Worm (Caenorhabditis elegans) whole organism, L4 larva: ENCODE data around the gene T06C10.3.

ENCODE experiments used
- F44E2.7 ChIP-seq: fragments of 200-800 bp; sonication (Bioruptor generic); IDR thresholded peaks from 2 replicates; pipeline ENCODE4 v2.1.2; 2022; ENCODE audit warnings: missing genetic modification characterization, missing compliant biosample characterization
- F49E8.2 ChIP-seq: sonication (generic microtip); optimal IDR thresholded peaks from 2 replicates; lab custom pipeline; 2016; ENCODE audit warnings: missing compliant biosample characterization, mild to moderate bottlenecking, missing genetic modification characterization, borderline replicate concordance
- R02D3.7 ChIP-seq: fragments of 150-350 bp; sonication (generic microtip); optimal IDR thresholded peaks from 3 replicates; lab custom pipeline; 2014; ENCODE audit warnings: missing biosample characterization, missing genetic modification characterization
- Y105C5A.15 ChIP-seq: fragments of 200-800 bp; sonication (Bioruptor generic); IDR thresholded peaks from 2 replicates; pipeline ENCODE4 v1.3.6; 2022; ENCODE audit warnings: missing genetic modification characterization, missing compliant biosample characterization
- Y75B8A.6 ChIP-seq: fragments of 200-800 bp; sonication (Bioruptor generic); IDR thresholded peaks from 2 replicates; pipeline ENCODE4 v1.3.6; 2022; ENCODE audit warnings: missing genetic modification reagents, missing genetic modification characterization, missing compliant biosample characterization
- aha-1 ChIP-seq: fragments of 150-350 bp; peaks from one replicate; lab custom pipeline; 2014; ENCODE audit warnings: missing biosample characterization, missing genetic modification characterization
- aly-2 ChIP-seq: sonication (generic microtip); optimal IDR thresholded peaks from 2 replicates; lab custom pipeline; 2018; ENCODE audit warnings: missing biosample characterization, missing genetic modification characterization
- ama-1 ChIP-seq: fragments of 150-350 bp; optimal IDR thresholded peaks from 2 replicates; lab custom pipeline; 2014; ENCODE audit warnings: inconsistent platforms, mixed read lengths
- arid-1 ChIP-seq: fragments of 200-800 bp; sonication (Bioruptor generic); conservative IDR thresholded peaks from 2 replicates; pipeline ENCODE4 v1.3.6; 2022; ENCODE audit warnings: missing genetic modification reagents, missing genetic modification characterization, missing compliant biosample characterization
- ceh-20 ChIP-seq: fragments of 200-800 bp; sonication (Bioruptor generic); IDR thresholded peaks from 2 replicates; pipeline ENCODE4 v1.3.6; 2022; ENCODE audit warnings: missing genetic modification reagents, missing genetic modification characterization, missing compliant biosample characterization
- ceh-44 ChIP-seq: fragments of 200-800 bp; sonication (Bioruptor generic); IDR thresholded peaks from 2 replicates; pipeline ENCODE4 v1.3.6; 2022; ENCODE audit warnings: missing genetic modification reagents, missing genetic modification characterization, missing compliant biosample characterization
- ceh-82 ChIP-seq: sonication (generic microtip); optimal IDR thresholded peaks from 2 replicates; lab custom pipeline; 2017; ENCODE audit warnings: missing biosample characterization, missing genetic modification characterization
- daf-16 ChIP-seq, 3 experiments: sonication (generic microtip); optimal IDR thresholded peaks; 2 replicates each; lab custom pipeline; 2016 to 2017; ENCODE audit warnings: missing genetic modification characterization in 3 of 3, missing genetic modification reagents in 3 of 3, mild to moderate bottlenecking in 2 of 3, missing compliant biosample characterization in 2 of 3, missing biosample characterization in 1 of 3, moderate library complexity in 1 of 3
- daf-8 ChIP-seq: fragments of 200-800 bp; sonication (Bioruptor generic); IDR thresholded peaks from 2 replicates; pipeline ENCODE4 v1.3.6; 2022; ENCODE audit warnings: missing genetic modification characterization, missing compliant biosample characterization
- dve-1 ChIP-seq: sonication (generic microtip); optimal IDR thresholded peaks from 2 replicates; lab custom pipeline; 2017; ENCODE audit warnings: antibody characterized with exemption, mild to moderate bottlenecking, missing genetic modification characterization, missing compliant biosample characterization; ENCODE audit not compliant: insufficient read depth
- egl-27 ChIP-seq: sonication (generic microtip); optimal IDR thresholded peaks from 3 replicates; lab custom pipeline; 2017; ENCODE audit warnings: missing biosample characterization, missing genetic modification reagents, missing genetic modification characterization
- gei-8 ChIP-seq: fragments of 200-800 bp; sonication (Bioruptor generic); optimal IDR thresholded peaks from 2 replicates; lab custom pipeline; 2018; ENCODE audit warnings: mild to moderate bottlenecking, missing genetic modification characterization, missing compliant biosample characterization
- hlh-11 ChIP-seq: fragments of 200-800 bp; sonication (Bioruptor generic); optimal IDR thresholded peaks from 2 replicates; lab custom pipeline; 2018; ENCODE audit warnings: mild to moderate bottlenecking, missing genetic modification characterization, missing compliant biosample characterization
- hlh-30 ChIP-seq: sonication (generic microtip); optimal IDR thresholded peaks from 2 replicates; lab custom pipeline; 2017; ENCODE audit warnings: antibody characterized with exemption, mild to moderate bottlenecking, missing genetic modification characterization, missing compliant biosample characterization; ENCODE audit not compliant: insufficient read depth
- jun-1 ChIP-seq: fragments of 150-350 bp; optimal IDR thresholded peaks from 2 replicates; lab custom pipeline; 2014; ENCODE audit warnings: missing biosample characterization, missing genetic modification reagents, missing genetic modification characterization
- lim-7 ChIP-seq: fragments of 200-800 bp; sonication (Bioruptor generic); IDR thresholded peaks from 2 replicates; pipeline ENCODE4 v1.3.6; 2022; ENCODE audit warnings: missing genetic modification characterization, missing compliant biosample characterization
- lin-1 ChIP-seq: fragments of 200-800 bp; sonication (Bioruptor generic); IDR thresholded peaks from 2 replicates; pipeline ENCODE4 v1.3.6; 2022; ENCODE audit warnings: missing genetic modification reagents, missing genetic modification characterization, missing compliant biosample characterization
- lin-15B ChIP-seq: fragments of 150-350 bp; sonication (generic microtip); optimal IDR thresholded peaks from 3 replicates; lab custom pipeline; 2014; ENCODE audit warnings: missing biosample characterization, missing genetic modification characterization
- lin-38 ChIP-seq: fragments of 200-800 bp; sonication (Bioruptor generic); IDR thresholded peaks from 2 replicates; pipeline ENCODE4 v1.3.6; 2022; ENCODE audit warnings: missing genetic modification reagents, missing genetic modification characterization, missing compliant biosample characterization
- lin-39 ChIP-seq: fragments of 150-350 bp; optimal IDR thresholded peaks from 2 replicates; lab custom pipeline; 2014; ENCODE audit warnings: missing biosample characterization, missing genetic modification reagents, missing genetic modification characterization
- lir-3 ChIP-seq: sonication (generic microtip); optimal IDR thresholded peaks from 2 replicates; lab custom pipeline; 2016; ENCODE audit warnings: mild to moderate bottlenecking, missing genetic modification characterization, missing compliant biosample characterization
- lsy-2 ChIP-seq, 2 experiments: fragments of 150-350 bp in 1 of 2; sonication (generic microtip) in 1 of 2; optimal IDR thresholded peaks; 2 replicates each; lab custom pipeline; 2014 to 2017; ENCODE audit warnings: missing biosample characterization in 2 of 2, missing genetic modification characterization in 2 of 2
- madf-5 ChIP-seq, 2 experiments: fragments of 200-800 bp; sonication (Bioruptor generic); IDR thresholded peaks; 2 replicates each; pipeline ENCODE4 v1.3.6; 2022; ENCODE audit warnings: missing compliant biosample characterization in 2 of 2, missing genetic modification characterization in 2 of 2
- mxl-2 ChIP-seq: fragments of 200-800 bp; sonication (Bioruptor generic); conservative IDR thresholded peaks from 2 replicates; pipeline ENCODE4 v1.3.6; 2022; ENCODE audit warnings: missing genetic modification reagents, missing genetic modification characterization, missing compliant biosample characterization
- mxl-3 ChIP-seq: fragments of 200-800 bp; sonication (Bioruptor generic); optimal IDR thresholded peaks from 2 replicates; lab custom pipeline; 2018; ENCODE audit warnings: mild to moderate bottlenecking, missing genetic modification characterization, missing compliant biosample characterization
- nhr-102 ChIP-seq: sonication (generic microtip); optimal IDR thresholded peaks from 2 replicates; lab custom pipeline; 2016; ENCODE audit warnings: mild to moderate bottlenecking, missing genetic modification characterization, moderate library complexity, missing compliant biosample characterization
- nhr-28 ChIP-seq: fragments of 150-350 bp; optimal IDR thresholded peaks from 2 replicates; lab custom pipeline; 2014; ENCODE audit warnings: missing biosample characterization, missing genetic modification characterization
- nhr-41 ChIP-seq: fragments of 200-800 bp; sonication (Bioruptor generic); IDR thresholded peaks from 2 replicates; pipeline ENCODE4 v1.3.6; 2022; ENCODE audit warnings: missing genetic modification reagents, missing genetic modification characterization, missing compliant biosample characterization
- nhr-42 ChIP-seq: fragments of 200-800 bp; sonication (Bioruptor generic); IDR thresholded peaks from 2 replicates; pipeline ENCODE4 v1.3.6; 2022; ENCODE audit warnings: missing genetic modification characterization, missing compliant biosample characterization
- nhr-48 ChIP-seq: sonication (generic microtip); optimal IDR thresholded peaks from 2 replicates; lab custom pipeline; 2016; ENCODE audit warnings: mild to moderate bottlenecking, missing genetic modification characterization, missing compliant biosample characterization
- nhr-76 ChIP-seq: fragments of 150-350 bp; optimal IDR thresholded peaks from 2 replicates; lab custom pipeline; 2014; ENCODE audit warnings: missing biosample characterization, missing genetic modification characterization
- nhr-77 ChIP-seq: fragments of 150-350 bp; optimal IDR thresholded peaks from 2 replicates; lab custom pipeline; 2014; ENCODE audit warnings: missing biosample characterization, missing genetic modification characterization
- php-3 ChIP-seq: fragments of 200-800 bp; sonication (Bioruptor generic); IDR thresholded peaks from 2 replicates; pipeline ENCODE4 v1.3.6; 2022; ENCODE audit warnings: missing genetic modification reagents, missing genetic modification characterization, missing compliant biosample characterization
- rbr-2 ChIP-seq: sonication (generic microtip); optimal IDR thresholded peaks from 2 replicates; lab custom pipeline; 2016; ENCODE audit warnings: missing genotype, missing genetic modification characterization, missing compliant biosample characterization
- saeg-2 ChIP-seq: fragments of 200-800 bp; sonication (Bioruptor generic); IDR thresholded peaks from 2 replicates; pipeline ENCODE4 v1.3.6; 2022; ENCODE audit warnings: missing genetic modification reagents, missing genetic modification characterization, missing compliant biosample characterization
- sdz-12 ChIP-seq: fragments of 200-800 bp; sonication (Bioruptor generic); optimal IDR thresholded peaks from 2 replicates; lab custom pipeline; 2018; ENCODE audit warnings: mild to moderate bottlenecking, missing genetic modification characterization, missing compliant biosample characterization
- skn-1 ChIP-seq: fragments of 150-350 bp; optimal IDR thresholded peaks from 2 replicates; lab custom pipeline; 2014; ENCODE audit warnings: missing biosample characterization, missing genetic modification characterization
- snpc-1.2 ChIP-seq: fragments of 200-800 bp; sonication (Bioruptor generic); IDR thresholded peaks from 2 replicates; pipeline ENCODE4 v1.3.6; 2022; ENCODE audit warnings: missing genetic modification reagents, missing genetic modification characterization, missing compliant biosample characterization
- spr-3 ChIP-seq: fragments of 200-800 bp; sonication (Bioruptor generic); optimal IDR thresholded peaks from 2 replicates; lab custom pipeline; 2018; ENCODE audit warnings: mild to moderate bottlenecking, missing genetic modification characterization, missing compliant biosample characterization
- unc-130 ChIP-seq: sonication (generic microtip); optimal IDR thresholded peaks from 2 replicates; lab custom pipeline; 2016; ENCODE audit warnings: missing genetic modification reagents, missing genetic modification characterization, missing compliant biosample characterization
- unc-39 ChIP-seq: sonication (generic microtip); optimal IDR thresholded peaks from 2 replicates; lab custom pipeline; 2017; ENCODE audit warnings: missing biosample characterization, missing genetic modification characterization
- unc-62 ChIP-seq, 3 experiments: fragments of 150-350 bp in 1 of 3; sonication (generic microtip); optimal IDR thresholded peaks in 2 of 3; peaks in 1 of 3; 1 replicate in 1 of 3; 2 replicates in 2 of 3; lab custom pipeline; 2014 to 2017; ENCODE audit warnings: missing biosample characterization in 3 of 3, missing genetic modification characterization in 3 of 3, missing genetic modification reagents in 3 of 3, missing genotype in 1 of 3
- vab-7 ChIP-seq: fragments of 200-800 bp; sonication (Bioruptor generic); IDR thresholded peaks from 2 replicates; pipeline ENCODE4 v1.3.6; 2022; ENCODE audit warnings: missing genetic modification reagents, missing genetic modification characterization, missing compliant biosample characterization
- zag-1 ChIP-seq: fragments of 150-350 bp; optimal IDR thresholded peaks from 2 replicates; lab custom pipeline; 2014; ENCODE audit warnings: missing biosample characterization, missing genetic modification characterization
- zip-2 ChIP-seq: fragments of 150-350 bp; optimal IDR thresholded peaks from 2 replicates; lab custom pipeline; 2014; ENCODE audit warnings: missing biosample characterization, missing genetic modification characterization
- ztf-11 ChIP-seq: fragments of 150-350 bp; optimal IDR thresholded peaks from 2 replicates; lab custom pipeline; 2014; ENCODE audit warnings: missing biosample characterization, missing genetic modification characterization

T06C10.3 gene

DNA sequence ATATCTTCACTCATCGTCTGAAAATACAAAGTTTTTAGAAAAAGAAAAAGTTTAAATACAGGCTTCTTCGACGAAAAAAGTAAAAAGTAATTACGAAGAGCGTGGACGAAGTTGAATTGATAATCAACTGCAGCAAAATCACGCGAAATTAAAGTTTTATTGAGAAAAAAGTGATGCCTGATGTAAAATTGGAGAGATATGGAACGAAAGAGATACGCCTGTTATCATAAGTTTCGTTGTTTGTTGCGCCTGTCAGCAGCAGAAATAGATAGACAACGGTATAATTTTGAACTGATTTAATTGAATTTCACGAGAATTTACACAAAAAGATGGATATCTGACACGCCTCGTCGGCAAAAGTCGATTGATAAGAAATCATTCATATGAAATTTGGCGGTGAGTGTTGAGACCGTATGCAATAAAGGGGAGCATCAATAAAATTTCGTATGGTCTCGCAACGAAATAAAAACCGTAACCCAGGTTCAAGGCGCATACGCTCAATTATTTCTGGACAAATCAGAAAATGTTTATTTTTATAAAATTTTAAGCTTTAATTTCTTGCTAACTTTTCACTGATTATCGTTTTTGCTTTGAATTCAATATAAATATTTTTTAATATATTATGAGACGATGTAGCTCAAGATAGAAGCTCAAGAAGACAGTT lies 41.1 kb upstream of the T06C10.3 start, which contains the start of gene C06A6.4 (continued):
- no peak for TF ChIP-seq egl-27 (tag; lab: Kevin White, UChicago)
- peak; percentile 12 for TF ChIP-seq unc-130 (GFP tag; lab: Kevin White, UChicago)
- TF ChIP-seq madf-5 (GFP tag; IDR thresholded peaks at IDR 0.05; lab: Robert Waterston, UW) = no peak
- TF ChIP-seq lin-15B (tag; lab: Kevin White, UChicago) = no peak
- TF ChIP-seq nhr-48 = no peak
- TF ChIP-seq nhr-42 (GFP tag; lab: Robert Waterston, UW) = no peak
- TF ChIP-seq jun-1 (tag; lab: Kevin White, UChicago) = no peak
- TF ChIP-seq lin-39 (tag; lab: Kevin White, UChicago) = no peak
- TF ChIP-seq hlh-11 (tag; lab: Kevin White, UChicago) = peak; percentile 60
- TF ChIP-seq saeg-2 (GFP tag; lab: Robert Waterston, UW) = no peak
- TF ChIP-seq ceh-82 = no peak
- TF ChIP-seq Y105C5A.15 (GFP tag; lab: Robert Waterston, UW) = no peak
- TF ChIP-seq zag-1 (tag; lab: Kevin White, UChicago) = no peak
- no peak for TF ChIP-seq lim-7 (GFP tag; lab: Robert Waterston, UW)
- no peak for TF ChIP-seq ceh-20 (GFP tag; lab: Robert Waterston, UW)
- TF ChIP-seq nhr-41 (GFP tag; lab: Robert Waterston, UW) = no peak
- TF ChIP-seq aly-2 (tag; lab: Kevin White, UChicago) = no peak
- peak; percentile 25 for TF ChIP-seq mxl-3 (GFP tag; lab: Kevin White, UChicago)
- TF ChIP-seq aha-1 = no peak
- TF ChIP-seq lin-38 = peak; percentile 11; the same call in 1 of the 2 replicates
- no peak for TF ChIP-seq ztf-11 (tag; lab: Kevin White, UChicago)
- peak; percentile 2 for TF ChIP-seq nhr-28 (tag; lab: Kevin White, UChicago)
- TF ChIP-seq spr-3 (GFP tag; lab: Kevin White, UChicago) = no peak
- TF ChIP-seq hlh-30 = peak; percentile 61
- no peak for TF ChIP-seq vab-7
- TF ChIP-seq ama-1 (lab: Kevin White, UChicago) = no peak
- peak in 1 of 2 experiments; percentile 27 for TF ChIP-seq lsy-2 (tag; optimal IDR thresholded peaks at IDR 0.05; lab: Kevin White, UChicago)
- no peak for TF ChIP-seq F49E8.2 (tag; lab: Kevin White, UChicago)
- no peak for TF ChIP-seq daf-8 (GFP tag; lab: Robert Waterston, UW)
- TF ChIP-seq zip-2 (tag; lab: Kevin White, UChicago) = no peak
- TF ChIP-seq mxl-2 (GFP tag; lab: Robert Waterston, UW) = no peak
- TF ChIP-seq nhr-102 = no peak
- TF ChIP-seq nhr-76 = no peak
- no peak for TF ChIP-seq daf-16 (GFP tag; optimal IDR thresholded peaks at IDR 0.05; lab: Kevin White, UChicago)
- TF ChIP-seq daf-16 (tag; optimal IDR thresholded peaks at IDR 0.05; lab: Kevin White, UChicago) = peak; percentile 54
- no peak for TF ChIP-seq lir-3 (tag; lab: Kevin White, UChicago)
- TF ChIP-seq arid-1 (GFP tag; lab: Robert Waterston, UW) = no peak
- no peak for TF ChIP-seq php-3 (GFP tag; lab: Robert Waterston, UW)
- no peak for TF ChIP-seq sdz-12
- TF ChIP-seq unc-62 (GFP tag; optimal IDR thresholded peaks at IDR 0.05 in 1 of 2; lab: Kevin White, UChicago) = peak in 1 of 2 experiments; percentile 42
- TF ChIP-seq unc-62 (tag; optimal IDR thresholded peaks at IDR 0.05; lab: Kevin White, UChicago) = no peak
- TF ChIP-seq rbr-2 = no peak
- TF ChIP-seq F44E2.7 (GFP tag; lab: Robert Waterston, UW) = no peak
- TF ChIP-seq R02D3.7 (tag; lab: Kevin White, UChicago) = no peak
- no peak for TF ChIP-seq gei-8 (GFP tag; lab: Kevin White, UChicago)
- TF ChIP-seq unc-39 = no peak
- no peak for TF ChIP-seq snpc-1.2 (GFP tag; lab: Robert Waterston, UW)
- peak; percentile 56 for TF ChIP-seq dve-1 (tag; lab: Kevin White, UChicago)
- no peak for TF ChIP-seq lin-1 (GFP tag; lab: Robert Waterston, UW)
- TF ChIP-seq nhr-77 (tag; lab: Kevin White, UChicago) = no peak
- TF ChIP-seq Y75B8A.6 = no peak
- TF ChIP-seq skn-1 = no peak
- no peak for TF ChIP-seq ceh-44
